Fruit fly (Drosophila melanogaster): ENCODE results near the gene baz.

The baz gene

DNA sequence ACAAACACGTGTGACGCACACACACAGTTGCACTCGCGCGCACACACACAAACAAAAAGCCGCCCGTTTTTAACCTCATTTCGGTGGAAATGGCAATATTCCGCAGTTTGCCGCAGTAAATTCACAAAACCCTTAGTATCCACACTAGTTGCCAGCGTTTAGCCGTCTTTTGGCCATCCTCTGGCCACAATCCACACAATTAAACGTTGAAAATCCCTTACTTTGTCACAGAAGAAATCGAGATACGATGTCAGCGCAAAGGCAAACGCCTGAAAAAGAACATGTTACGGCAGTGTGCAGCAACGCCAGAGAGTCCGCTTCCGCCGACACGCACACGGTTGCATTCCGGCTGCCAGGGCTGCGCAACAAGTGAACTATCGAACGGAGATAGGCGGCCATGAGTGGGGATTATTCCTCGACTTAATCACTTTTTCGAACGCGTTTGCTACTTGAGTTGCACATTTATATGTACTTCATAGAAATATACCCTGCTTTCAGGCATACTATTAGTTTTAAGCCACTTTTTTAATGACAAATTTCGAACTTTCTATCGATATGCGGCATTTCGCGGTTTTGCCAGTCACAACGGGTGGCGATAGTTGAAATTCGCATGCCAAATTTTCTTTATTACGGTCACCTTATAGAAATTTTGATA is 11.7 kb upstream of the baz start, which contains the start of gene RpS5a:
TSS of gene RpS5a (minus strand) at position 282 of the 655 bp plus-strand sequence.
- TF ChIP-seq noc (tag; optimal IDR thresholded peaks at IDR 0.05), result peak; percentile 59

DNA sequence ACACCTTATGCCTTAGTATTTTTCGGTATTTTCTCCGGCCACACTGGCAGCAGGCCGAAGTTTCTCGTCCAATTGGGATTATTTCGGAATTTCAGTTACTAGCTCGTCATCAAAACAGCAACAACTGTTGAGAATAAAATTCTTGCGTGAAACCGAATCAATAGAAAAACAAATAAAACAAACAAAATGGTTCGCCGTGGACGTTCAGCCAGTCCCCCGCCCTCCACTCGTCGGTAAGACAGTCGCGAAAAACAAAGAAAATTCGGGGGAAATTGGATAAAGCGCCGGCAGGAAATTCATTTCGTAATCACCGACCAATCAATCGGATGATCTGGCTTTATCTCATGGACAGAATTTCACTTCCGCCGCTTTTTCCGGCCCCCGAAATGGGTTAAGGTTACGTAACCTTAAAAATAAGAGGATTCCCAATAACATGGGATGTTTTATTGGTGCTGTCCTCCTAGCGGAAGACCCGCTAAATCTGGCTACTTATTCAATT is 10.8 kb upstream of the baz start, which contains the start of gene Chchd2:
TSS of gene Chchd2 (plus strand) at position 51 of the 499 bp plus-strand sequence.
- no peak for TF ChIP-seq noc (tag; optimal IDR thresholded peaks at IDR 0.05)

DNA sequence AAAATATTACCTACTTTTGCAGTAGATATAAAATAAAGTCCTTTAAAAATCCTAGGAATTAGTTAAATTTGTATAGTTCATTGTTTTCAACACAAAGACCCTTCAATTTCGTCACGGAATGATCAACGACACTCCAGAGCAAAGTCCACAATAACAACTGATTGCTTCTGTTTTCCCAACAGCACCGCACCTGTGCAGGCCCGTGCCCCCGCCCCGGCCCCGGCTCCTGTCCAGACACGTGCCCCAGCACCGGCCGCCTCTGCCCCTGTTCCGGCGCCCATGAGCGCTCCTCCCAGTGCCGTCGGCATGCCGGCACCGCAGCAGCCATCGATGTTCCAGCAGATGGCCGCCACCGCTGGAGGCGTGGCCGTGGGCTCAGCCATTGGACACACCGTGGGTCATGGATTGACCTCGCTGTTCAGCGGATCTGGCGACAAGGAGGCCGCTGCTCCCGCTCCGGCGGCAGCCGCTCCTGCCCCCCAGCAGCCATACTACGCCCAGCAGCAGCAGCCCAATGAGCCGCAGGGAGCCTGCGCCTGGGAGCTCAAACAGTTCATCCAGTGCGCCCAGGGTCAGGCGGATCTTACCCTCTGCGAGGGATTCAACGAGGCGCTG is 10.0 kb upstream of the baz start:
- no peak for TF ChIP-seq noc (tag; optimal IDR thresholded peaks at IDR 0.05)

dm6 chrX:17150660-17151059 is 9.1 kb upstream of the baz start:
- no peak for TF ChIP-seq noc (tag; optimal IDR thresholded peaks at IDR 0.05)

dm6 chrX:17159116-17159515 is 690 bp upstream of the baz start, which contains the start of gene xmas:
xmas (minus strand) TSS chrX:17159306.
- TF ChIP-seq noc (tag; optimal IDR thresholded peaks at IDR 0.05), result no peak

DNA sequence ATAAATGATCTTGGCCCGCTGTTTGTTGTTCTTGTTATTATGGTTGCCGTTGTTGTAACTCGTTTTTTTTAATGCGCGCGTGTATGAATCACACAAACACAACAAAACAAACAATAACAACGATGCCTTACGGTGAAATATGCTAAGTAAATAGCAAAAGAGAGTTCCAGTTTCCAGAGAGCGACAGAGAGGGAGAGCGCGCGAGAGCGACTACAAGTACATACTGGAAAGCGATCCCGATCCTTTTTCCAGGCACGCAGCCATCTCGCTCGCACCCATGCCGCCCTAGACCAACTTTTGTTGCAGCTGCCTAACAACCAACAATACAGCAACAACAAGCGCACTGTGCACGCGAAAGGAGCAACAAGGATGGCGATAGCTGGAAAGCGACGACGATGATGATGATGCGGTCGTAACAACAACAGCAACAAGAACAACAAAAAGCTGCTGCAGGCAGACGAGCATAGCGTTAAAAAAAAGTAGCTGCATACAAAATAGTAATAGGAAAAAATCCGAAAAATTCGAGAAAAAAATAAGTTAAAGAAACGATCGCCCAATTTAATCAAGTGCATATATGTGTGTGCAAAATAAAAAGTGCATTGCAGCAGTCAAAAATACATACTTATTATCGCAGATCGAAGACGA is 712 bp downstream of the baz start:
- no peak for TF ChIP-seq noc (tag; optimal IDR thresholded peaks at IDR 0.05)

- no peak for TF ChIP-seq noc (tag; optimal IDR thresholded peaks at IDR 0.05)
These were observed 2.7 kb downstream of the baz start for dm6 chrX:17162446-17163013.

DNA sequence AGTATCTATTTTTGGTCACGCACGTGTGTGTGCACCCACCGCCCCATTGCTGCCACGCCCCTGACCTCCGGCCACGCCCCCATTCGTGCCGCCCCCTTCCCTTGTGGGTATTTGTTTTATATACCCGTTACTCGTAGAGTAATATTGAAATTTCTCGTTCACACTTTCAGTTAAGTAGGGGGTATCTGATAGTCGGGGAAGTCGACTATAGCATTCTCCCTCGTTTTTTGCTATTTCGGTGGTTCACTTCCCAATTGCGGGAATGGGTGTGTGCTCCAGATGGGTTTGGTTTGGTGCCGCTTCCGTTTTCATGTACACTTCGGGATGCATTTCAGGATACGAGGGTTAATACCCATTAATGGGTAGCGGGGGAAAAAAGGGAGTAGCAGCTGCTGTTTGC is 7.5 kb downstream of the baz start:
- TF ChIP-seq noc (tag; optimal IDR thresholded peaks at IDR 0.05), result no peak

dm6 chrX:17170484-17170944 is 10.7 kb downstream of the baz start:
- peak; percentile 80 for TF ChIP-seq noc (tag; optimal IDR thresholded peaks at IDR 0.05)

DNA sequence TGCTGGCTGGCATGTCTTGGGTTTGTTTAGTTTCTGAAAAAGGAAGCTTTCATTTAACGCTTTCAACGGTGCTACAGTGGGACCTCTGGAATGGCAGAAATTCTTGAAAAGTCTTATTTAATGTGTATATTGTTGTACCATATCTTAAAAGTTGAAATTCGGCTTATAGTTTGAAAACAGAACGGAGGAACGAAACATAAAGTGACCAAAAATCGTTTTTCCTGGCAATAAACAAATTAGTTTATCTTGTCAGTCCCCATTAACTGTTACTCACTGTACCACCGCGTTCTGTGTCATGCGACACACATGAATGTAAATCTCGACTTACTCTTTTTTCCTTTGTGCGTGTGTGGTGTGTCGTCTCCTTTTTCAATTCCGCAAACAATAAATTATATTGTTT is 12.3 kb downstream of the baz start:
- TF ChIP-seq noc (tag; optimal IDR thresholded peaks at IDR 0.05), result no peak

DNA sequence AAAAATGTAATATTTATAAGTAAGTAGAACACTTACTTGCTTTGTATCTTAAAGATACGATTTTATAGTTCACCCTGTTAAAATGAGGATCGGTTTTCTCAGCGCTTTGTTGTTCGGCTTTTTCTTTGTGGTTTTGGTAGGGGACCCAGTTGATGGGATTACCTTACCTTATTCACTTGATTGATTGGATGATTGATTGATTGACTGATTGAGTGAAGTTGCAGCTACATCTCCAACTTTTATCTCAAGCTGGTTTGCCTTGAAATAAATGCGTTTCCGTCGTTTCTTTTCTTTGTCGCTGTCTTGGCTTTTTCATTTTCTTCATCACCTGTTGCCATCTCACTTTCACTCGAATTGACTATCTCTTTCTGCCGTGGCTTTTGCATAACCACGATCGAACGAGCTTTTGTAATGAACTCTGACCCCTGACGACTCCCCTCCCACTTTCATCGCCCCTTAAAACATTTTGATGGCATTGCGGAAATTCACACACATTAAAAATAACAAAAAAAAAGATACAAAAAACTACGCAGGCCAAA is 13.0 kb downstream of the baz start:
- no peak for TF ChIP-seq noc (tag; optimal IDR thresholded peaks at IDR 0.05)

DNA sequence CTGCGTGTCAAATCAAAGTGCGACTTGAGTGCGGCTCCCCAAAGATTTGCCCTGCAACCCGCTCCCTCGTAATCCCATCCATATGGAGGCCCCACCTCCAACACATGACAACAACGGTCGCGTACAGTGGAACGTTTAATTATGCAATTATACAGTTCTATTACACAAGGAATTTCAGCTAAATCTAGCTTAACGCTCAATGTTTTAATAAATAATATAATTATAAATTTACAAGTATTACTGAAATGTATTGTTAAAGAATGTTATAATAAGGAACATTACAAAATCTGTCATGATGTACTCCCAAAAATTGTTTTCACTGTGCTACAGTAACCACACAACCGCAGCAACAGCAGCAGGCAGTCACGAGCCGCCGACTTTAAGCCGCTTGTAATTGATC is 14.3 kb downstream of the baz start:
- no peak for TF ChIP-seq noc (tag; optimal IDR thresholded peaks at IDR 0.05)

- no peak for TF ChIP-seq noc (tag; optimal IDR thresholded peaks at IDR 0.05)
These were observed 15.9 kb downstream of the baz start for dm6 chrX:17175558-17176189.

DNA sequence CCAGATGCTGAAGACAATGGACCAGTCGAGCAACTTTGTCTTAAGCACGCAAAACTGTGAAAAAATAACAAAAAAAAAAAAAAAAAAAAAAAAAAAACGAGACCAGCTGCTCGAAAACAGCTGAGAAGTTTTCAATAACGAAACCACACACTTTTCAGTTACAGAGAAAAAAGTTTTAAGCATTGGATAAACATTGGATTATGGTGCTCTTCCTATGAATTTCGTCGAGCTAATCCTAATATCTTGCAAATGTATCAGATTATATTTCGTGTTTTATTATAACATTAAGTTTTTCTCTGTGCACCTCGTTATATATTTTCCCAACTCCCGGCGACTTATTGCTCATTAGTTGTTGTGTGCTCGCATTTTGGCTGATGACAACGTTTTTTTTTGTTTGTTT is 16.7 kb downstream of the baz start:
- no peak for TF ChIP-seq noc (tag; optimal IDR thresholded peaks at IDR 0.05)

DNA sequence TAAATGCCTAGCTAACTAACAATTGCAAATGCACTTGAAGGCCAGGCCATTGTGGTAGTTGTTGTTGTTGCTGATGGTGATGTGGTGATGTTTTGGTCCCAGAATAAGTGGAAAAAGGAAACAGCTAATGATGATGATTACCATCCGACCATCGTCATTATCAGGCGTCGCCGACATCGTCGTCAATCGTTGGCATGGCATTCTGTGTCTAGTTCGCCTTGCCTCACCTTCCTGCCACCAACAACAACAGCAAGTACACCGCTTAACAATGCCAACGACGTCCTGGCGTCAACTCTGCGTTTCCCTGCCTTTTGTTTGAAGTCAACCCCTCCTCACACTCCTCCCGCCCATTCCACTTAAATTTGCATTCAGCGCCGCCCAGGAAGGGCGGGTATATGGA is 17.8 kb downstream of the baz start:
- TF ChIP-seq noc (tag; optimal IDR thresholded peaks at IDR 0.05), result no peak

DNA sequence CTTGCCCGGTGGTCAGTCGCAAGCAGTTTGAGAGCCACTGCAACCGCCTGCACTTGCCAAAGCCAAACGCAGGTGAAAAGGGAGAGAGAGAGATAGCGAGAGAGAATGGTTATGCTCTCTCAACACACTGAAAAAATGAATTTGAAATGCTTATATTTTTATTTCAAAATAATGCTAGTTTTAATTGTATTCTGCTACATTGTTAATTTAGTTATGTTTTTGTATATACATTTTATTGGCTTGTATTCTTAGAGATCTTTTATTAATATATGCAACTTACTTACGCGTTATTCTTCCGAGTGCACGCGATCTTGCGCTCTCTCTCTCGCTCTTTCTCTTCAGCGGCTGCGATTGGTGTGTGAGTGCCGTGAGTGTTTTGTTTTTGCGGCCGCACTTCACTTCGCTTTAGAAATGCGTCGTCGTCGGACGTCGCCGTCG is 18.7 kb downstream of the baz start:
- TF ChIP-seq noc (tag; optimal IDR thresholded peaks at IDR 0.05), result peak; percentile 97

All from whole organism, larva.